Fruit fly (Drosophila melanogaster) whole organism, embryonic: ENCODE measurements around the gene CG33483.

Experiments
- Usf ChIP-seq: fragments of 200-800 bp; sonication (Bioruptor generic); optimal IDR thresholded peaks from 2 replicates; lab custom pipeline; 2017; ENCODE audit warnings: missing genotype, missing biosample characterization, missing genetic modification characterization
- scrt ChIP-seq: fragments of 200-800 bp; sonication (Bioruptor generic); optimal IDR thresholded peaks from 2 replicates; lab custom pipeline; 2018; ENCODE audit warnings: missing biosample characterization, mild to moderate bottlenecking, missing genetic modification characterization, moderate library complexity

dm6 chr3R:30915235-30915634 is 13.3 kb upstream of the CG33483 start:
- TF ChIP-seq Usf (GFP tag; lab: Kevin White, UChicago) (no peak), scrt (GFP tag; lab: Kevin White, UChicago) (no peak)
